Worm (Caenorhabditis elegans): ENCODE measurements around the gene hrg-10.

DNA sequence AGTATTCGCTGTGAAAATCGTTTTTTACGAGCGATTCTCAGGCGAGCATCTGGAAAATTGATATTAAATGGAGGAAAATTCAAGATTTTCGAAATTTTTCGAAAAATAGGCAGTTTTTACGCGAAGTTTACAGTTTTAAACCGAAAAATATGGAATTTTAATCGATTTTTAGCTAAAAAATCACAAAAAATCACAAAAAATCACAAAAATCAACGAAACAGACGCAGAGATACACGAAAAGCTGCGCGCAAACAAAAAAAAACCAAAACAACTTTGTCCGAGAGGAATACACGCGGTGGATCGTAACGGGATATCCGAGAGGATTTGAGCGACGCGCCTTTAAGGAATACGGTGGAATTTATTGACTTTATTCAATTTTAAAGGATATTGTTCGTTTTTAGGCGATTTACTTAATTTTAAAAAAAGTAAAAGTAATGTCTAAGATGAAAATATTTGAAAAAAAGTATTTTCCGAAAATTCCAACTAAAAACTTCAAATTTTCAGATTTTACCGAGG lies 12.5 kb upstream of the hrg-10 start, which contains the start of gene Y39B6A.42:
- no peak for TF ChIP-seq tbx-2 (tag; optimal IDR thresholded peaks at IDR 0.05)
- TF ChIP-seq C38D4.7 (GFP tag; optimal IDR thresholded peaks at IDR 0.05) = no peak
- no peak for TF ChIP-seq fkh-10 (GFP tag; optimal IDR thresholded peaks at IDR 0.05)
- TF ChIP-seq nfya-1 (tag; optimal IDR thresholded peaks at IDR 0.05) = no peak
- TF ChIP-seq F13H6.1 (tag; optimal IDR thresholded peaks at IDR 0.05) = no peak
- no peak for TF ChIP-seq sdc-2 (tag; optimal IDR thresholded peaks at IDR 0.05)
- TF ChIP-seq elt-2 (tag; optimal IDR thresholded peaks at IDR 0.05) = no peak
- no peak for TF ChIP-seq pat-9 (tag; optimal IDR thresholded peaks at IDR 0.05)
- TF ChIP-seq ets-4 (tag; optimal IDR thresholded peaks at IDR 0.05) = no peak
- TF ChIP-seq ama-1 (optimal IDR thresholded peaks at IDR 0.05) = no peak
- no peak for TF ChIP-seq pha-4 (tag; optimal IDR thresholded peaks at IDR 0.05)
- TF ChIP-seq unc-55 (GFP tag; optimal IDR thresholded peaks at IDR 0.05) = no peak

Data from whole organism, late embryonic.